Fruit fly (Drosophila melanogaster) whole organism, embryonic: ENCODE results near the gene dec.

ENCODE experiments used
- CG1024 ChIP-seq: fragments of 200-800 bp; sonication (Bioruptor generic); IDR thresholded peaks from 2 replicates; pipeline ENCODE4 v1.3.6; 2022; ENCODE audit warnings: missing biosample characterization, missing genetic modification characterization
- CG10321 ChIP-seq: fragments of 200-800 bp; sonication (Bioruptor generic); IDR thresholded peaks from 2 replicates; pipeline ENCODE4 v1.3.6; 2022; ENCODE audit warnings: missing biosample characterization, missing genetic modification characterization
- CG10543 ChIP-seq: fragments of 200-800 bp; sonication (Bioruptor generic); optimal IDR thresholded peaks from 3 replicates; lab custom pipeline; 2017; ENCODE audit warnings: missing biosample characterization, mild to moderate bottlenecking, missing genetic modification characterization, moderate library complexity
- CG11723 ChIP-seq: fragments of 200-800 bp; sonication (Bioruptor generic); optimal IDR thresholded peaks from 2 replicates; lab custom pipeline; 2017; ENCODE audit warnings: missing biosample characterization, mild to moderate bottlenecking, missing genetic modification characterization
- CG12659 ChIP-seq: fragments of 200-800 bp; sonication (Bioruptor generic); optimal IDR thresholded peaks from 3 replicates; lab custom pipeline; 2017; ENCODE audit warnings: mild to moderate bottlenecking, missing biosample characterization, missing genetic modification reagents, missing genetic modification characterization
- CG12744 ChIP-seq: fragments of 200-800 bp; sonication (Bioruptor generic); optimal IDR thresholded peaks from 2 replicates; lab custom pipeline; 2016; ENCODE audit warnings: missing biosample characterization, missing genetic modification characterization
- CG13894 ChIP-seq: fragments of 200-800 bp; sonication (Bioruptor generic); optimal IDR thresholded peaks from 3 replicates; lab custom pipeline; 2018; ENCODE audit warnings: missing biosample characterization, mild to moderate bottlenecking, missing genetic modification characterization, moderate library complexity
- CG14014 ChIP-seq: fragments of 200-800 bp; sonication (Bioruptor generic); IDR thresholded peaks from 2 replicates; pipeline ENCODE4 v1.3.6; 2022; ENCODE audit warnings: missing biosample characterization, missing genetic modification characterization
- CG14965 ChIP-seq: fragments of 200-800 bp; sonication (Bioruptor generic); optimal IDR thresholded peaks from 2 replicates; lab custom pipeline; 2016; ENCODE audit warnings: missing biosample characterization, missing genetic modification characterization, borderline replicate concordance
- CG17385 ChIP-seq: fragments of 200-800 bp; sonication (Bioruptor generic); optimal IDR thresholded peaks from 3 replicates; lab custom pipeline; 2018; ENCODE audit warnings: missing biosample characterization, mild to moderate bottlenecking, missing genetic modification characterization
- CG17612 ChIP-seq: fragments of 200-800 bp; sonication (Bioruptor generic); IDR thresholded peaks from 2 replicates; pipeline ENCODE4 v1.3.6; 2022; ENCODE audit warnings: missing biosample characterization, missing genetic modification characterization
- CG17912 ChIP-seq: fragments of 200-800 bp; sonication (Bioruptor generic); optimal IDR thresholded peaks from 2 replicates; lab custom pipeline; 2018; ENCODE audit warnings: missing biosample characterization, mild to moderate bottlenecking, missing genetic modification characterization
- CG1792 ChIP-seq: fragments of 200-800 bp; sonication (Bioruptor generic); optimal IDR thresholded peaks from 2 replicates; lab custom pipeline; 2016; ENCODE audit warnings: missing biosample characterization, missing genetic modification characterization
- CG34376 ChIP-seq: fragments of 200-800 bp; sonication (Bioruptor generic); optimal IDR thresholded peaks from 2 replicates; lab custom pipeline; 2018; ENCODE audit warnings: missing biosample characterization, mild to moderate bottlenecking, missing genetic modification characterization
- CG3995 ChIP-seq: fragments of 200-800 bp; sonication (Bioruptor generic); optimal IDR thresholded peaks from 3 replicates; lab custom pipeline; 2016; ENCODE audit warnings: missing biosample characterization, missing genetic modification characterization
- CG6254 ChIP-seq: fragments of 200-800 bp; sonication (Bioruptor generic); optimal IDR thresholded peaks from 3 replicates; lab custom pipeline; 2017; ENCODE audit warnings: mild to moderate bottlenecking, missing biosample characterization, missing genetic modification reagents, missing genetic modification characterization
- CG6854 ChIP-seq: fragments of 200-800 bp; sonication (Bioruptor generic); optimal IDR thresholded peaks from 3 replicates; lab custom pipeline; 2017; ENCODE audit warnings: missing biosample characterization, mild to moderate bottlenecking, missing genetic modification characterization
- CG9609 ChIP-seq: fragments of 200-800 bp; sonication (Bioruptor generic); optimal IDR thresholded peaks from 3 replicates; lab custom pipeline; 2016; ENCODE audit warnings: missing biosample characterization, missing genetic modification characterization
- CoRest ChIP-seq: fragments of 200-800 bp; sonication (Bioruptor generic); optimal IDR thresholded peaks from 3 replicates; lab custom pipeline; 2018; ENCODE audit warnings: missing biosample characterization, mild to moderate bottlenecking, missing genetic modification characterization, moderate library complexity
- Doc2 ChIP-seq: fragments of 200-800 bp; sonication (Bioruptor generic); IDR thresholded peaks from 2 replicates; pipeline ENCODE4 v1.3.6; 2022; ENCODE audit warnings: missing biosample characterization, missing genetic modification characterization
- Dref ChIP-seq: fragments of 200-800 bp; sonication (Bioruptor generic); IDR thresholded peaks from 2 replicates; pipeline ENCODE4 v1.3.6; 2022; ENCODE audit warnings: missing biosample characterization, missing genetic modification characterization
- Drgx ChIP-seq: fragments of 200-800 bp; sonication (Bioruptor generic); IDR thresholded peaks from 2 replicates; pipeline ENCODE4 v1.3.6; 2022; ENCODE audit warnings: missing biosample characterization, missing genetic modification characterization
- Elba2 ChIP-seq: fragments of 200-800 bp; sonication (Bioruptor generic); optimal IDR thresholded peaks from 3 replicates; lab custom pipeline; 2016; ENCODE audit warnings: missing biosample characterization, missing genetic modification characterization
- Fer1 ChIP-seq: fragments of 200-800 bp; sonication (Bioruptor generic); optimal IDR thresholded peaks from 2 replicates; lab custom pipeline; 2017; ENCODE audit warnings: missing biosample characterization, mild to moderate bottlenecking, missing genetic modification characterization
- MBD-R2 ChIP-seq: fragments of 200-800 bp; sonication (Bioruptor generic); IDR thresholded peaks from 2 replicates; pipeline ENCODE4 v1.3.6; 2022; ENCODE audit warnings: missing biosample characterization, missing genetic modification characterization
- MESR4 ChIP-seq: fragments of 200-800 bp; sonication (Bioruptor generic); optimal IDR thresholded peaks from 2 replicates; lab custom pipeline; 2018; ENCODE audit warnings: missing biosample characterization, mild to moderate bottlenecking, missing genetic modification characterization, moderate library complexity
- Med ChIP-seq: fragments of 200-800 bp; sonication (Bioruptor generic); peaks from one replicate; lab custom pipeline; 2016; ENCODE audit warnings: missing biosample characterization, missing genetic modification characterization, mild to moderate bottlenecking, inconsistent platforms, moderate library complexity
- NFAT ChIP-seq: fragments of 200-800 bp; sonication (Bioruptor generic); IDR thresholded peaks from 2 replicates; pipeline ENCODE4 v1.3.6; 2022; ENCODE audit warnings: missing biosample characterization, missing genetic modification characterization
- Sry-δ ChIP-seq: fragments of 200-800 bp; sonication (Bioruptor generic); optimal IDR thresholded peaks from 2 replicates; lab custom pipeline; 2016; ENCODE audit warnings: missing biosample characterization, missing genetic modification characterization
- Stat92E ChIP-seq, 3 experiments: fragments of >200 bp in 2 of 3; fragments of 200-800 bp in 1 of 3; sonication (Bioruptor generic) in 1 of 3; optimal IDR thresholded peaks; 2 replicates each; lab custom pipeline; 2017 to 2019; ENCODE audit warnings: missing biosample characterization in 3 of 3, missing genetic modification characterization in 3 of 3, mild to moderate bottlenecking in 1 of 3, moderate library complexity in 1 of 3
- Trl ChIP-seq, 3 experiments: fragments of >200 bp in 2 of 3; fragments of 200-800 bp in 1 of 3; sonication (Bioruptor generic) in 1 of 3; optimal IDR thresholded peaks; 2 replicates in 1 of 3; 3 replicates in 2 of 3; lab custom pipeline; 2016 to 2017; ENCODE audit warnings: missing biosample characterization in 1 of 3, missing genetic modification characterization in 1 of 3
- abd-A ChIP-seq: fragments of 200-800 bp; sonication (Bioruptor generic); optimal IDR thresholded peaks from 3 replicates; lab custom pipeline; 2019; ENCODE audit warnings: missing biosample characterization, mild to moderate bottlenecking, missing genetic modification characterization, moderate library complexity
- amos ChIP-seq: fragments of 200-800 bp; sonication (Bioruptor generic); IDR thresholded peaks from 2 replicates; pipeline ENCODE4 v1.3.6; 2022; ENCODE audit warnings: missing biosample characterization, missing genetic modification characterization; ENCODE audit not compliant: partially characterized antibody
- ara ChIP-seq: fragments of 200-800 bp; sonication (Bioruptor generic); IDR thresholded peaks from 2 replicates; pipeline ENCODE4 v1.3.6; 2022; ENCODE audit warnings: missing biosample characterization, missing genetic modification characterization
- bab2 ChIP-seq: fragments of 200-800 bp; sonication (Bioruptor generic); optimal IDR thresholded peaks from 2 replicates; lab custom pipeline; 2016; ENCODE audit warnings: missing biosample characterization, missing genetic modification characterization
- cwo ChIP-seq: fragments of 200-800 bp; sonication (Bioruptor generic); optimal IDR thresholded peaks from 3 replicates; lab custom pipeline; 2017; ENCODE audit warnings: missing biosample characterization, missing genetic modification characterization, mild to moderate bottlenecking, moderate library complexity, missing genetic modification reagents
- dm ChIP-seq: fragments of 200-800 bp; sonication (Bioruptor generic); optimal IDR thresholded peaks from 3 replicates; lab custom pipeline; 2016; ENCODE audit warnings: missing biosample characterization, missing genetic modification characterization
- ftz-f1 ChIP-seq: fragments of 200-800 bp; sonication (Bioruptor generic); optimal IDR thresholded peaks from 2 replicates; lab custom pipeline; 2016; ENCODE audit warnings: missing biosample characterization, missing genetic modification characterization
- gt ChIP-seq: fragments of 200-800 bp; sonication (Bioruptor generic); IDR thresholded peaks from 2 replicates; pipeline ENCODE4 v1.3.6; 2022; ENCODE audit warnings: missing biosample characterization, missing genetic modification characterization
- ind ChIP-seq: fragments of 200-800 bp; sonication (Bioruptor generic); optimal IDR thresholded peaks from 3 replicates; lab custom pipeline; 2016; ENCODE audit warnings: missing biosample characterization, missing genetic modification characterization
- insv ChIP-seq, 2 experiments: fragments of 200-800 bp; sonication (Bioruptor generic); optimal IDR thresholded peaks; 3 replicates each; lab custom pipeline; 2016 to 2018; ENCODE audit warnings: missing biosample characterization in 2 of 2, missing genetic modification characterization in 2 of 2
- lab ChIP-seq: fragments of 200-800 bp; sonication (Bioruptor generic); optimal IDR thresholded peaks from 3 replicates; lab custom pipeline; 2017; ENCODE audit warnings: missing biosample characterization, missing genetic modification characterization, mild to moderate bottlenecking, moderate library complexity, missing genetic modification reagents
- nerfin-2 ChIP-seq: fragments of 200-800 bp; sonication (Bioruptor generic); IDR thresholded peaks from 2 replicates; pipeline ENCODE4 v1.3.6; 2022; ENCODE audit warnings: missing biosample characterization, missing genetic modification characterization; ENCODE audit not compliant: partially characterized antibody
- p53 ChIP-seq: fragments of 200-800 bp; sonication (Bioruptor generic); optimal IDR thresholded peaks from 2 replicates; lab custom pipeline; 2016; ENCODE audit warnings: missing biosample characterization, missing genetic modification characterization
- scrt ChIP-seq: fragments of 200-800 bp; sonication (Bioruptor generic); optimal IDR thresholded peaks from 2 replicates; lab custom pipeline; 2018; ENCODE audit warnings: missing biosample characterization, mild to moderate bottlenecking, missing genetic modification characterization, moderate library complexity
- ssp ChIP-seq: fragments of 200-800 bp; sonication (Bioruptor generic); IDR thresholded peaks from 2 replicates; pipeline ENCODE4 v1.3.6; 2022; ENCODE audit warnings: missing biosample characterization, missing genetic modification characterization
- tgo ChIP-seq: fragments of 200-800 bp; sonication (Bioruptor generic); IDR thresholded peaks from 3 replicates; pipeline ENCODE4 v1.3.6; 2022; ENCODE audit warnings: missing biosample characterization, missing genetic modification characterization
- tll ChIP-seq, 2 experiments: fragments of 200-800 bp in 1 of 2; fragments of >200 bp in 1 of 2; sonication (Bioruptor generic) in 1 of 2; optimal IDR thresholded peaks; 2 replicates each; lab custom pipeline; 2017 to 2019; ENCODE audit warnings: missing biosample characterization in 2 of 2, missing genetic modification characterization in 2 of 2, mild to moderate bottlenecking in 1 of 2, moderate library complexity in 1 of 2
- trem ChIP-seq: fragments of 200-800 bp; optimal IDR thresholded peaks from 3 replicates; lab custom pipeline; 2019; ENCODE audit warnings: missing biosample characterization, mild to moderate bottlenecking, missing genetic modification characterization, moderate library complexity

The dec gene

dm6 chrX:7911983-7912630 lies 39.1 kb upstream of the dec start, which contains the start of gene snz (continued):
- TF ChIP-seq Doc2 (no peak), scrt (GFP tag; lab: Kevin White, UChicago) (peak; percentile 87), CG10321 (GFP tag; lab: Robert Waterston, UW) (no peak; the same call in 1 of the 2 replicates), CG17612 (GFP tag; lab: Robert Waterston, UW) (no peak), Elba2 (GFP tag; lab: Kevin White, UChicago) (peak; percentile 53), p53 (GFP tag; lab: Kevin White, UChicago) (no peak), CG1024 (no peak), ssp (GFP tag; lab: Robert Waterston, UW) (no peak), CG3995 (GFP tag; lab: Kevin White, UChicago) (no peak), ind (GFP tag; lab: Kevin White, UChicago) (no peak), CG1792 (no peak), dm (no peak), Sry-δ (peak; percentile 74), CG14965 (GFP tag; lab: Kevin White, UChicago) (no peak), lab (peak; percentile 46), CG6254 (GFP tag; lab: Kevin White, UChicago) (no peak), NFAT (no peak), CG9609 (GFP tag; lab: Kevin White, UChicago) (no peak), CG10543 (peak; percentile 50), CG12659 (GFP tag; lab: Kevin White, UChicago) (peak; percentile 31), CG6854 (no peak), ara (GFP tag; lab: Robert Waterston, UW) (no peak), CG13894 (peak; percentile 65), CG17385 (GFP tag; lab: Kevin White, UChicago) (peak; percentile 1), Stat92E (GFP tag; optimal IDR thresholded peaks at IDR 0.05; lab: Kevin White, UChicago) (no peak), ftz-f1 (GFP tag; lab: Kevin White, UChicago) (no peak), nerfin-2 (peak; percentile 65), CG12744 (GFP tag; lab: Kevin White, UChicago) (no peak), abd-A (tag; lab: Kevin White, UChicago) (peak; percentile 80), insv (GFP tag; optimal IDR thresholded peaks at IDR 0.05; lab: Kevin White, UChicago) (peak in 1 of 2 experiments; percentile 91), trem (tag; lab: Kevin White, UChicago) (peak; percentile 1), Fer1 (GFP tag; lab: Kevin White, UChicago) (peak; percentile 34), CG17912 (no peak), Trl (optimal IDR thresholded peaks at IDR 0.05; lab: Kevin White, UChicago) (no peak), Trl (GFP tag; optimal IDR thresholded peaks at IDR 0.05; lab: Kevin White, UChicago) (no peak), tgo (GFP tag; lab: Robert Waterston, UW) (no peak), gt (GFP tag; lab: Robert Waterston, UW) (no peak), CG34376 (GFP tag; lab: Kevin White, UChicago) (peak; percentile 97), Dref (peak; percentile 88), CG11723 (GFP tag; lab: Kevin White, UChicago) (no peak), Med (GFP tag; lab: Kevin White, UChicago) (peak; percentile 71), Drgx (GFP tag; lab: Robert Waterston, UW) (no peak), CG14014 (no peak), MBD-R2 (peak; percentile 52; the same call in 1 of the 2 replicates), CoRest (tag; lab: Kevin White, UChicago) (peak; percentile 23), amos (peak; percentile 78; the same call in 1 of the 2 replicates), cwo (GFP tag; lab: Kevin White, UChicago) (no peak), tll (GFP tag; optimal IDR thresholded peaks at IDR 0.05; lab: Kevin White, UChicago) (no peak), MESR4 (GFP tag; lab: Kevin White, UChicago) (peak; percentile 38), bab2 (GFP tag; lab: Kevin White, UChicago) (no peak)
